Fruit fly (Drosophila melanogaster) whole organism, embryonic: ENCODE measurements around the gene CG3339.

Source experiments
- BEAF-32 ChIP-seq: fragments of 200-800 bp; sonication (Bioruptor generic); optimal IDR thresholded peaks from 3 replicates; lab custom pipeline; 2017; ENCODE audit warnings: missing biosample characterization, missing genetic modification characterization, mild to moderate bottlenecking, moderate library complexity, missing genetic modification reagents
- CG10147 ChIP-seq: fragments of 200-800 bp; sonication (Bioruptor generic); optimal IDR thresholded peaks from 2 replicates; lab custom pipeline; 2019; ENCODE audit warnings: missing biosample characterization, mild to moderate bottlenecking, missing genetic modification characterization, moderate library complexity
- CG10274 ChIP-seq: fragments of 200-800 bp; sonication (Bioruptor generic); optimal IDR thresholded peaks from 3 replicates; lab custom pipeline; 2017; ENCODE audit warnings: missing biosample characterization, mild to moderate bottlenecking, missing genetic modification characterization
- CG10321 ChIP-seq: fragments of 200-800 bp; sonication (Bioruptor generic); IDR thresholded peaks from 2 replicates; pipeline ENCODE4 v1.3.6; 2022; ENCODE audit warnings: missing biosample characterization, missing genetic modification characterization
- CG10543 ChIP-seq: fragments of 200-800 bp; sonication (Bioruptor generic); optimal IDR thresholded peaks from 3 replicates; lab custom pipeline; 2017; ENCODE audit warnings: missing biosample characterization, mild to moderate bottlenecking, missing genetic modification characterization, moderate library complexity
- CG12942 ChIP-seq: fragments of 200-800 bp; sonication (Bioruptor generic); optimal IDR thresholded peaks from 3 replicates; lab custom pipeline; 2016; ENCODE audit warnings: missing biosample characterization, missing genetic modification characterization
- CG13287 ChIP-seq: fragments of 200-800 bp; sonication (Bioruptor generic); IDR thresholded peaks from 2 replicates; pipeline ENCODE4 v1.3.6; 2022; ENCODE audit warnings: missing biosample characterization, missing genetic modification characterization; ENCODE audit not compliant: partially characterized antibody
- CG14050 ChIP-seq: fragments of 200-800 bp; sonication (Bioruptor generic); IDR thresholded peaks from 3 replicates; pipeline ENCODE4 v1.3.6; 2022; ENCODE audit warnings: missing biosample characterization, missing genetic modification characterization
- CG14860 ChIP-seq: fragments of 200-800 bp; sonication (Bioruptor generic); IDR thresholded peaks from 3 replicates; pipeline ENCODE4 v1.3.6; 2022; ENCODE audit warnings: missing biosample characterization, missing genetic modification characterization; ENCODE audit not compliant: partially characterized antibody
- CG1529 ChIP-seq: fragments of 200-800 bp; sonication (Bioruptor generic); optimal IDR thresholded peaks from 3 replicates; lab custom pipeline; 2018; ENCODE audit warnings: missing biosample characterization, missing genetic modification characterization
- CG17186 ChIP-seq: fragments of 200-800 bp; sonication (Bioruptor generic); optimal IDR thresholded peaks from 3 replicates; lab custom pipeline; 2017; ENCODE audit warnings: missing biosample characterization, missing genetic modification reagents, missing genetic modification characterization
- CG17568 ChIP-seq: fragments of 200-800 bp; sonication (Bioruptor generic); optimal IDR thresholded peaks from 2 replicates; lab custom pipeline; 2018; ENCODE audit warnings: missing biosample characterization, mild to moderate bottlenecking, missing genetic modification characterization, moderate library complexity
- CG17912 ChIP-seq: fragments of 200-800 bp; sonication (Bioruptor generic); optimal IDR thresholded peaks from 2 replicates; lab custom pipeline; 2018; ENCODE audit warnings: missing biosample characterization, mild to moderate bottlenecking, missing genetic modification characterization
- CG1792 ChIP-seq: fragments of 200-800 bp; sonication (Bioruptor generic); optimal IDR thresholded peaks from 2 replicates; lab custom pipeline; 2016; ENCODE audit warnings: missing biosample characterization, missing genetic modification characterization
- CG2199 ChIP-seq: fragments of 200-800 bp; sonication (Bioruptor generic); IDR thresholded peaks from 3 replicates; pipeline ENCODE4 v1.3.6; 2022; ENCODE audit warnings: missing biosample characterization, missing genetic modification characterization
- CG32532 ChIP-seq: fragments of 200-800 bp; sonication (Bioruptor generic); IDR thresholded peaks from 2 replicates; pipeline ENCODE4 v1.3.6; 2022; ENCODE audit warnings: missing biosample characterization, missing genetic modification characterization
- CG33213 ChIP-seq: fragments of 200-800 bp; sonication (Bioruptor generic); optimal IDR thresholded peaks from 3 replicates; lab custom pipeline; 2016; ENCODE audit warnings: missing biosample characterization, missing genetic modification characterization
- CG3726 ChIP-seq: fragments of 200-800 bp; sonication (Bioruptor generic); IDR thresholded peaks from 3 replicates; pipeline ENCODE4, ENCODE4 v1.3.6; 2022; ENCODE audit warnings: missing biosample characterization, missing genetic modification characterization
- CG3995 ChIP-seq: fragments of 200-800 bp; sonication (Bioruptor generic); optimal IDR thresholded peaks from 3 replicates; lab custom pipeline; 2016; ENCODE audit warnings: missing biosample characterization, missing genetic modification characterization
- CG4617 ChIP-seq: fragments of 200-800 bp; sonication (Bioruptor generic); optimal IDR thresholded peaks from 3 replicates; lab custom pipeline; 2016; ENCODE audit warnings: missing biosample characterization, missing genetic modification characterization, borderline replicate concordance
- CG6689 ChIP-seq: fragments of 200-800 bp; sonication (Bioruptor generic); IDR thresholded peaks from 2 replicates; pipeline ENCODE4 v1.3.6; 2022; ENCODE audit warnings: missing biosample characterization, missing genetic modification characterization
- CG8944 ChIP-seq: fragments of 200-800 bp; sonication (Bioruptor generic); optimal IDR thresholded peaks from 3 replicates; lab custom pipeline; 2016; ENCODE audit warnings: missing biosample characterization, missing genetic modification characterization
- Dref ChIP-seq: fragments of 200-800 bp; sonication (Bioruptor generic); IDR thresholded peaks from 2 replicates; pipeline ENCODE4 v1.3.6; 2022; ENCODE audit warnings: missing biosample characterization, missing genetic modification characterization
- E2f2 ChIP-seq: fragments of 200-800 bp; sonication (Bioruptor generic); IDR thresholded peaks from 2 replicates; pipeline ENCODE4 v1.3.6; 2022; ENCODE audit warnings: missing biosample characterization, missing genetic modification characterization
- H15 ChIP-seq: fragments of 200-800 bp; sonication (Bioruptor generic); IDR thresholded peaks from 3 replicates; pipeline ENCODE4 v1.3.6; 2022; ENCODE audit warnings: missing biosample characterization, missing genetic modification characterization
- Mad ChIP-seq: fragments of 200-800 bp; sonication (Bioruptor generic); optimal IDR thresholded peaks from 2 replicates; lab custom pipeline; 2016; ENCODE audit warnings: missing biosample characterization, missing genetic modification characterization
- Myb ChIP-seq: fragments of 200-800 bp; sonication (Bioruptor generic); optimal IDR thresholded peaks from 2 replicates; lab custom pipeline; 2016; ENCODE audit warnings: missing biosample characterization, missing genetic modification characterization
- Opbp ChIP-seq: fragments of 200-800 bp; sonication (Bioruptor generic); IDR thresholded peaks from 3 replicates; pipeline ENCODE4 v1.3.6; 2022; ENCODE audit warnings: missing biosample characterization, missing genetic modification characterization; ENCODE audit not compliant: partially characterized antibody
- Side ChIP-seq: fragments of 200-800 bp; sonication (Bioruptor generic); optimal IDR thresholded peaks from 2 replicates; lab custom pipeline; 2016; ENCODE audit warnings: missing biosample characterization, missing genetic modification characterization
- Six4 ChIP-seq: fragments of 200-800 bp; sonication (Bioruptor generic); optimal IDR thresholded peaks from 2 replicates; lab custom pipeline; 2016; ENCODE audit warnings: missing biosample characterization, missing genetic modification characterization
- YL-1 ChIP-seq: fragments of 200-800 bp; sonication (Bioruptor generic); optimal IDR thresholded peaks from 3 replicates; lab custom pipeline; 2017; ENCODE audit warnings: missing biosample characterization, mild to moderate bottlenecking, missing genetic modification characterization
- ato ChIP-seq: fragments of 200-800 bp; sonication (Bioruptor generic); IDR thresholded peaks from 2 replicates; pipeline ENCODE4 v1.3.6; 2022; ENCODE audit warnings: missing biosample characterization, missing genetic modification characterization; ENCODE audit not compliant: partially characterized antibody
- bbx ChIP-seq: fragments of 200-800 bp; sonication (Bioruptor generic); IDR thresholded peaks from 2 replicates; pipeline ENCODE4 v1.3.6; 2022; ENCODE audit warnings: missing biosample characterization, missing genetic modification characterization; ENCODE audit not compliant: partially characterized antibody
- bcd ChIP-seq: fragments of 200-800 bp; sonication (Bioruptor generic); optimal IDR thresholded peaks from 2 replicates; lab custom pipeline; 2017; ENCODE audit warnings: missing biosample characterization, mild to moderate bottlenecking, missing genetic modification characterization
- cato ChIP-seq: fragments of 200-800 bp; sonication (Bioruptor generic); optimal IDR thresholded peaks from 2 replicates; lab custom pipeline; 2016; ENCODE audit warnings: missing biosample characterization, missing genetic modification characterization, borderline replicate concordance
- croc ChIP-seq: fragments of 200-800 bp; sonication (Bioruptor generic); conservative IDR thresholded peaks from 3 replicates; pipeline ENCODE4 v1.3.6; 2022; ENCODE audit warnings: missing biosample characterization, missing genetic modification characterization
- cwo ChIP-seq: fragments of 200-800 bp; sonication (Bioruptor generic); optimal IDR thresholded peaks from 3 replicates; lab custom pipeline; 2017; ENCODE audit warnings: missing biosample characterization, missing genetic modification characterization, mild to moderate bottlenecking, moderate library complexity, missing genetic modification reagents
- hb ChIP-seq: fragments of 200-800 bp; sonication (Bioruptor generic); IDR thresholded peaks from 3 replicates; pipeline ENCODE4 v1.3.6; 2022; ENCODE audit warnings: missing biosample characterization, missing genetic modification characterization; ENCODE audit not compliant: partially characterized antibody
- hbn ChIP-seq: fragments of 200-800 bp; sonication (Bioruptor generic); IDR thresholded peaks from 2 replicates; pipeline ENCODE4 v1.3.6; 2022; ENCODE audit warnings: missing biosample characterization, missing genetic modification characterization; ENCODE audit not compliant: partially characterized antibody
- oc ChIP-seq: fragments of 200-800 bp; sonication (Bioruptor generic); optimal IDR thresholded peaks from 2 replicates; lab custom pipeline; 2018; ENCODE audit warnings: missing biosample characterization, mild to moderate bottlenecking, missing genetic modification characterization, moderate library complexity
- prd ChIP-seq, 3 experiments: fragments of >200 bp in 2 of 3; fragments of 200-800 bp in 1 of 3; sonication (Bioruptor generic) in 1 of 3; optimal IDR thresholded peaks in 2 of 3; IDR thresholded peaks in 1 of 3; 2 replicates in 2 of 3; 3 replicates in 1 of 3; pipeline versions ENCODE4 v1.3.6 to Lab custom; 2017 to 2022; ENCODE audit warnings: missing biosample characterization in 1 of 3, missing genetic modification characterization in 1 of 3
- psq ChIP-seq: fragments of 200-800 bp; sonication (Bioruptor generic); optimal IDR thresholded peaks from 2 replicates; lab custom pipeline; 2017; ENCODE audit warnings: missing biosample characterization, missing genetic modification characterization
- sc ChIP-seq, 3 experiments: fragments of >200 bp in 2 of 3; fragments of 200-800 bp in 1 of 3; sonication (Bioruptor generic) in 1 of 3; optimal IDR thresholded peaks; 2 replicates in 2 of 3; 3 replicates in 1 of 3; lab custom pipeline; 2017; ENCODE audit warnings: mild to moderate bottlenecking in 1 of 3, missing biosample characterization in 1 of 3, missing genetic modification characterization in 1 of 3, missing genetic modification reagents in 1 of 3
- schlank ChIP-seq: fragments of 200-800 bp; sonication (Bioruptor generic); optimal IDR thresholded peaks from 2 replicates; lab custom pipeline; 2018; ENCODE audit warnings: missing biosample characterization, mild to moderate bottlenecking, missing genetic modification characterization
- seq ChIP-seq: fragments of 200-800 bp; sonication (Bioruptor generic); IDR thresholded peaks from 2 replicates; pipeline ENCODE4 v1.3.6; 2022; ENCODE audit warnings: missing biosample characterization, missing genetic modification characterization
- sima ChIP-seq: fragments of 200-800 bp; sonication (Bioruptor generic); optimal IDR thresholded peaks from 2 replicates; lab custom pipeline; 2016; ENCODE audit warnings: missing biosample characterization, missing genetic modification characterization
- tgo ChIP-seq: fragments of 200-800 bp; sonication (Bioruptor generic); IDR thresholded peaks from 3 replicates; pipeline ENCODE4 v1.3.6; 2022; ENCODE audit warnings: missing biosample characterization, missing genetic modification characterization
- ttk ChIP-seq: fragments of 200-800 bp; sonication (Bioruptor generic); IDR thresholded peaks from 2 replicates; pipeline ENCODE4 v2.1.2; 2022; ENCODE audit warnings: missing biosample characterization, missing genetic modification characterization
- zen2 ChIP-seq: fragments of 200-800 bp; sonication (Bioruptor generic); IDR thresholded peaks from 3 replicates; pipeline ENCODE4 v1.3.6; 2022; ENCODE audit warnings: missing biosample characterization, missing genetic modification characterization; ENCODE audit not compliant: partially characterized antibody

CG3339 gene

DNA sequence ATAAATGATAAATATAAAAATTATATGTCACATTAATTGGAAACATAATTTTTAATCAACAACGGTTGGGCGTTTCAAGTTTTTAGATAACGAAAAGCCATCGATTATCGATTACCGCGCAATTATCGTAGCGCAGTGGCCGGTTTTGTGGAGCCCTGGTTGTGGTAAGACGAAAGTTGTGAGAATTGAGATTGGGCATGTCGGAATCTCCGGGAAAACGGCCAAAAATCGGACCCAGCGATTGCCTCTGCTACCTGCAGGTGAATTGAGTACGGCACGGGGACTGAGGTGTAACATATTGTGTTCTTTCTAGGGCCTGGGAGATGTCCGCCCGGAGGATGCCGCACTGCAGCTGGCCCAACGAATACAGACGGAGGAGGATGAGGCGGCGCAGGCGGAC is 38.5 kb downstream of the CG3339 start, which contains the start of gene CG3368 (continued):
- peak; percentile 71 for TF ChIP-seq CG13287
- no peak for TF ChIP-seq CG3995
- TF ChIP-seq CG17568 (GFP tag; lab: Kevin White, UChicago): no peak
- TF ChIP-seq CG4617 (GFP tag; lab: Kevin White, UChicago): peak; percentile 18
- no peak for TF ChIP-seq cwo (GFP tag; lab: Kevin White, UChicago)
- TF ChIP-seq prd (optimal IDR thresholded peaks at IDR 0.05; lab: Kevin White, UChicago): no peak
- no peak for TF ChIP-seq prd (GFP tag; IDR thresholded peaks at IDR 0.05; lab: Robert Waterston, UW)
- TF ChIP-seq CG2199 (GFP tag; lab: Robert Waterston, UW): no peak
- TF ChIP-seq bbx (GFP tag; lab: Robert Waterston, UW): peak; percentile 70
- TF ChIP-seq oc: no peak
- no peak for TF ChIP-seq croc
- TF ChIP-seq E2f2 (GFP tag; lab: Robert Waterston, UW): peak; percentile 66
- no peak for TF ChIP-seq cato (GFP tag; lab: Kevin White, UChicago)
- peak; percentile 75; the same call in 2 of the 3 replicates for TF ChIP-seq Opbp (GFP tag; lab: Robert Waterston, UW)
- no peak for TF ChIP-seq psq (GFP tag; lab: Kevin White, UChicago)
- TF ChIP-seq BEAF-32 (GFP tag; lab: Kevin White, UChicago): peak; percentile 45
- TF ChIP-seq Six4: no peak
- TF ChIP-seq zen2 (GFP tag; lab: Robert Waterston, UW): peak; percentile 59; the same call in 2 of the 3 replicates
- peak; percentile 73 for TF ChIP-seq Myb (GFP tag; lab: Kevin White, UChicago)
- no peak for TF ChIP-seq H15 (GFP tag; lab: Robert Waterston, UW)
- no peak for TF ChIP-seq Side (GFP tag; lab: Kevin White, UChicago)
- TF ChIP-seq hbn: peak; percentile 30; the same call in 1 of the 2 replicates
- TF ChIP-seq CG10321 (GFP tag; lab: Robert Waterston, UW): no peak
- TF ChIP-seq hb (GFP tag; lab: Robert Waterston, UW): peak; percentile 62; the same call in 2 of the 3 replicates
- no peak for TF ChIP-seq CG3726 (GFP tag; lab: Robert Waterston, UW)
- no peak for TF ChIP-seq CG14050 (GFP tag; lab: Robert Waterston, UW)
- TF ChIP-seq CG12942 (GFP tag; lab: Kevin White, UChicago): no peak
- no peak for TF ChIP-seq CG32532
- TF ChIP-seq CG8944 (GFP tag; lab: Kevin White, UChicago): no peak
- no peak for TF ChIP-seq CG6689 (GFP tag; lab: Robert Waterston, UW)
- TF ChIP-seq CG10543 (GFP tag; lab: Kevin White, UChicago): no peak
- no peak for TF ChIP-seq CG1529 (GFP tag; lab: Kevin White, UChicago)
- no peak for TF ChIP-seq ttk (GFP tag; lab: Robert Waterston, UW)
- no peak for TF ChIP-seq CG17912
- no peak for TF ChIP-seq sc (optimal IDR thresholded peaks at IDR 0.05; lab: Kevin White, UChicago)
- TF ChIP-seq sc (GFP tag; optimal IDR thresholded peaks at IDR 0.05; lab: Kevin White, UChicago): no peak
- TF ChIP-seq schlank (tag; lab: Kevin White, UChicago): no peak
- peak; percentile 74 for TF ChIP-seq CG14860 (GFP tag; lab: Robert Waterston, UW)
- no peak for TF ChIP-seq CG1792 (GFP tag; lab: Kevin White, UChicago)
- TF ChIP-seq seq (GFP tag; lab: Robert Waterston, UW): no peak
- TF ChIP-seq YL-1: peak; percentile 60
- TF ChIP-seq sima: no peak
- TF ChIP-seq Mad: no peak
- no peak for TF ChIP-seq CG10274 (GFP tag; lab: Kevin White, UChicago)
- peak; percentile 57 for TF ChIP-seq CG17186 (GFP tag; lab: Kevin White, UChicago)
- TF ChIP-seq CG10147 (GFP tag; lab: Kevin White, UChicago): no peak
- no peak for TF ChIP-seq bcd (GFP tag; lab: Kevin White, UChicago)
- TF ChIP-seq CG33213 (GFP tag; lab: Kevin White, UChicago): no peak
- no peak for TF ChIP-seq tgo
- peak; percentile 61; the same call in 1 of the 2 replicates for TF ChIP-seq ato (GFP tag; lab: Robert Waterston, UW)
- TF ChIP-seq Dref (GFP tag; lab: Robert Waterston, UW): peak; percentile 85
